Worm (Caenorhabditis elegans): Measurements from ENCODE around the gene K11H12.3.

The K11H12.3 gene

ce11 chrIV:673313-673712, at the start of gene K11H12.3:
Gene K11H12.3, minus strand, starts transcription at chrIV:673480.
- TF ChIP-seq pqm-1 (tag; optimal IDR thresholded peaks at IDR 0.05), result peak; percentile 57
- peak; percentile 87 for TF ChIP-seq dmd-6 (GFP tag; IDR thresholded peaks at IDR 0.05)
- no peak for TF ChIP-seq ZK546.5 (tag; optimal IDR thresholded peaks at IDR 0.05)
- TF ChIP-seq hlh-11 (tag; optimal IDR thresholded peaks at IDR 0.05), result peak; percentile 26
- peak; percentile 52 for TF ChIP-seq nhr-28 (tag; optimal IDR thresholded peaks at IDR 0.05)
- TF ChIP-seq mxl-3 (GFP tag; optimal IDR thresholded peaks at IDR 0.05), result peak; percentile 20
- no peak for TF ChIP-seq daf-16 (GFP tag; optimal IDR thresholded peaks at IDR 0.05)
- peak; percentile 61 for TF ChIP-seq daf-16 (tag; optimal IDR thresholded peaks at IDR 0.05)
- TF ChIP-seq snpc-4 (tag; optimal IDR thresholded peaks at IDR 0.05), result no peak

- TF ChIP-seq arid-1 (GFP tag; conservative IDR thresholded peaks at IDR 0.05), result no peak
- TF ChIP-seq hlh-30 (tag; optimal IDR thresholded peaks at IDR 0.05; ENCODE audit: insufficient read depth), result no peak
- TF ChIP-seq mxl-2 (GFP tag; conservative IDR thresholded peaks at IDR 0.05), result no peak
- TF ChIP-seq aha-1 (tag), result no peak
- TF ChIP-seq fkh-10 (GFP tag; optimal IDR thresholded peaks at IDR 0.05), result no peak
These were observed 46.1 kb upstream of the K11H12.3 start, which contains the start of gene Y55F3C.10 for ce11 chrIV:719351-719750. Gene Y55F3C.10, minus strand, starts transcription at chrIV:719451.

ce11 chrIV:716323-716722, 43.0 kb upstream of the K11H12.3 start, which contains the start of gene clec-164:
Gene clec-164, plus strand, starts transcription at chrIV:716623.
- TF ChIP-seq aha-1 (tag), result no peak
- no peak for TF ChIP-seq set-16 (GFP tag; IDR thresholded peaks at IDR 0.05)
- TF ChIP-seq Y105C5A.15 (GFP tag; IDR thresholded peaks at IDR 0.05), result no peak
- no peak for TF ChIP-seq lir-3 (tag; optimal IDR thresholded peaks at IDR 0.05)
- no peak for TF ChIP-seq duxl-1 (tag; optimal IDR thresholded peaks at IDR 0.05; ENCODE audit: poor library complexity)
- no peak for TF ChIP-seq mep-1 (tag; optimal IDR thresholded peaks at IDR 0.05)
- TF ChIP-seq lin-39 (tag; optimal IDR thresholded peaks at IDR 0.05), result no peak

- TF ChIP-seq unc-62 (GFP tag; optimal IDR thresholded peaks at IDR 0.05 in 1 of 2) (peak in 1 of 2 experiments; percentile 42), unc-62 (tag; optimal IDR thresholded peaks at IDR 0.05) (no peak), zfp-2 (tag; optimal IDR thresholded peaks at IDR 0.05) (no peak), egl-27 (tag; optimal IDR thresholded peaks at IDR 0.05) (no peak), ceh-32 (tag; optimal IDR thresholded peaks at IDR 0.05; ENCODE audit: poor library complexity) (no peak)
These were observed 42.2 kb upstream of the K11H12.3 start for ce11 chrIV:715433-715832.

ce11 chrIV:707635-708034, 34.4 kb upstream of the K11H12.3 start, which contains the start of gene cutl-26:
Gene cutl-26, minus strand, starts transcription at chrIV:707735.
- TF ChIP-seq zip-2 (tag; optimal IDR thresholded peaks at IDR 0.05) (no peak), snpc-1.2 (GFP tag; IDR thresholded peaks at IDR 0.05) (no peak)

ce11 chrIV:698304-698703, 25.0 kb upstream of the K11H12.3 start, which contains the start of gene Y55F3C.17:
Gene Y55F3C.17, minus strand, starts transcription at chrIV:698404.
- TF ChIP-seq daf-8 (GFP tag; IDR thresholded peaks at IDR 0.05) (no peak), attf-4 (tag; optimal IDR thresholded peaks at IDR 0.05) (no peak), nhr-48 (tag; optimal IDR thresholded peaks at IDR 0.05) (no peak), aha-1 (tag) (peak; percentile 5), Y75B8A.6 (GFP tag; IDR thresholded peaks at IDR 0.05) (no peak)

ce11 chrIV:684748-685147, 11.5 kb upstream of the K11H12.3 start:
- peak in 1 of 2 experiments; percentile 90 for TF ChIP-seq unc-62 (GFP tag; optimal IDR thresholded peaks at IDR 0.05 in 1 of 2)
- TF ChIP-seq unc-62 (tag; optimal IDR thresholded peaks at IDR 0.05), result no peak
- no peak for TF ChIP-seq hlh-30 (tag; optimal IDR thresholded peaks at IDR 0.05; ENCODE audit: insufficient read depth)
- TF ChIP-seq madf-5 (GFP tag; IDR thresholded peaks at IDR 0.05), result no peak
- no peak for TF ChIP-seq dmd-6 (GFP tag; IDR thresholded peaks at IDR 0.05)
- TF ChIP-seq dve-1 (tag; optimal IDR thresholded peaks at IDR 0.05; ENCODE audit: insufficient read depth), result no peak
- TF ChIP-seq aha-1 (tag), result peak; percentile 65

Data from whole organism, L4 larva.